Fruit fly (Drosophila melanogaster) whole organism, embryonic: ENCODE data around the gene Nt5b.

Source experiments
- Ada2b ChIP-seq: fragments of 200-800 bp; sonication (Bioruptor generic); IDR thresholded peaks from 2 replicates; pipeline ENCODE4 v1.3.6; 2022; ENCODE audit warnings: missing biosample characterization, missing genetic modification characterization
- BEAF-32 ChIP-seq: fragments of 200-800 bp; sonication (Bioruptor generic); optimal IDR thresholded peaks from 3 replicates; lab custom pipeline; 2017; ENCODE audit warnings: missing biosample characterization, missing genetic modification characterization, mild to moderate bottlenecking, moderate library complexity, missing genetic modification reagents
- Blimp-1 ChIP-seq: fragments of 200-800 bp; sonication (Bioruptor generic); optimal IDR thresholded peaks from 3 replicates; lab custom pipeline; 2018; ENCODE audit warnings: missing biosample characterization, missing genetic modification characterization, mild to moderate bottlenecking, moderate library complexity, missing genetic modification reagents
- BtbVII ChIP-seq: fragments of 200-800 bp; sonication (Bioruptor generic); optimal IDR thresholded peaks from 3 replicates; lab custom pipeline; 2017; ENCODE audit warnings: missing biosample characterization, mild to moderate bottlenecking, missing genetic modification characterization
- CG10543 ChIP-seq: fragments of 200-800 bp; sonication (Bioruptor generic); optimal IDR thresholded peaks from 3 replicates; lab custom pipeline; 2017; ENCODE audit warnings: missing biosample characterization, mild to moderate bottlenecking, missing genetic modification characterization, moderate library complexity
- CG10979 ChIP-seq: fragments of 200-800 bp; sonication (Bioruptor generic); optimal IDR thresholded peaks from 2 replicates; lab custom pipeline; 2018; ENCODE audit warnings: missing biosample characterization, mild to moderate bottlenecking, missing genetic modification characterization, moderate library complexity
- CG11560 ChIP-seq: fragments of 200-800 bp; sonication (Bioruptor generic); IDR thresholded peaks from 3 replicates; pipeline ENCODE4 v1.3.6; 2022; ENCODE audit warnings: missing biosample characterization, missing genetic modification characterization
- CG12299 ChIP-seq: fragments of 200-800 bp; sonication (Bioruptor generic); optimal IDR thresholded peaks from 2 replicates; lab custom pipeline; 2018; ENCODE audit warnings: missing biosample characterization, mild to moderate bottlenecking, missing genetic modification characterization
- CG13624 ChIP-seq: fragments of 200-800 bp; sonication (Bioruptor generic); optimal IDR thresholded peaks from 2 replicates; lab custom pipeline; 2016; ENCODE audit warnings: missing biosample characterization, missing genetic modification characterization
- CG1647 ChIP-seq: fragments of 200-800 bp; sonication (Bioruptor generic); optimal IDR thresholded peaks from 3 replicates; lab custom pipeline; 2016; ENCODE audit warnings: missing biosample characterization, missing genetic modification characterization
- CG18262 ChIP-seq: fragments of 200-800 bp; optimal IDR thresholded peaks from 3 replicates; lab custom pipeline; 2019; ENCODE audit warnings: missing biosample characterization, mild to moderate bottlenecking, missing genetic modification characterization, moderate library complexity
- CG18764 ChIP-seq: fragments of 200-800 bp; sonication (Bioruptor generic); optimal IDR thresholded peaks from 3 replicates; lab custom pipeline; 2016; ENCODE audit warnings: missing biosample characterization, missing genetic modification characterization
- CG2678 ChIP-seq: fragments of 200-800 bp; sonication (Bioruptor generic); optimal IDR thresholded peaks from 3 replicates; lab custom pipeline; 2019; ENCODE audit warnings: missing biosample characterization, mild to moderate bottlenecking, missing genetic modification characterization, moderate library complexity
- CG34376 ChIP-seq: fragments of 200-800 bp; sonication (Bioruptor generic); optimal IDR thresholded peaks from 2 replicates; lab custom pipeline; 2018; ENCODE audit warnings: missing biosample characterization, mild to moderate bottlenecking, missing genetic modification characterization
- CG4360 ChIP-seq: fragments of 200-800 bp; sonication (Bioruptor generic); IDR thresholded peaks from 2 replicates; pipeline ENCODE4 v1.3.6; 2022; ENCODE audit warnings: missing biosample characterization, missing genetic modification characterization
- CG43689 ChIP-seq: fragments of 200-800 bp; sonication (Bioruptor generic); IDR thresholded peaks from 2 replicates; pipeline ENCODE4 v1.3.6; 2022; ENCODE audit warnings: missing biosample characterization, missing genetic modification characterization
- CG4424 ChIP-seq: fragments of 200-800 bp; sonication (Bioruptor generic); optimal IDR thresholded peaks from 3 replicates; lab custom pipeline; 2016; ENCODE audit warnings: missing biosample characterization, missing genetic modification characterization
- CG6689 ChIP-seq: fragments of 200-800 bp; sonication (Bioruptor generic); IDR thresholded peaks from 2 replicates; pipeline ENCODE4 v1.3.6; 2022; ENCODE audit warnings: missing biosample characterization, missing genetic modification characterization
- CG6813 ChIP-seq: fragments of 200-800 bp; sonication (Bioruptor generic); optimal IDR thresholded peaks from 2 replicates; lab custom pipeline; 2017; ENCODE audit warnings: missing biosample characterization, missing genetic modification characterization, mild to moderate bottlenecking, moderate library complexity, missing genetic modification reagents
- CG6854 ChIP-seq: fragments of 200-800 bp; sonication (Bioruptor generic); optimal IDR thresholded peaks from 3 replicates; lab custom pipeline; 2017; ENCODE audit warnings: missing biosample characterization, mild to moderate bottlenecking, missing genetic modification characterization
- CG9727 ChIP-seq: fragments of 200-800 bp; sonication (Bioruptor generic); optimal IDR thresholded peaks from 3 replicates; lab custom pipeline; 2017; ENCODE audit warnings: missing biosample characterization, mild to moderate bottlenecking, missing genetic modification characterization
- Dip3 ChIP-seq: fragments of 200-800 bp; sonication (Bioruptor generic); optimal IDR thresholded peaks from 3 replicates; lab custom pipeline; 2016; ENCODE audit warnings: missing biosample characterization, missing genetic modification characterization
- Jarid2 ChIP-seq: fragments of 200-800 bp; sonication (Bioruptor generic); optimal IDR thresholded peaks from 3 replicates; lab custom pipeline; 2017; ENCODE audit warnings: mild to moderate bottlenecking, missing biosample characterization, missing genetic modification reagents, missing genetic modification characterization
- MESR4 ChIP-seq: fragments of 200-800 bp; sonication (Bioruptor generic); optimal IDR thresholded peaks from 2 replicates; lab custom pipeline; 2018; ENCODE audit warnings: missing biosample characterization, mild to moderate bottlenecking, missing genetic modification characterization, moderate library complexity
- Med ChIP-seq: fragments of 200-800 bp; sonication (Bioruptor generic); peaks from one replicate; lab custom pipeline; 2016; ENCODE audit warnings: missing biosample characterization, missing genetic modification characterization, mild to moderate bottlenecking, inconsistent platforms, moderate library complexity
- NC2β ChIP-seq: fragments of 200-800 bp; sonication (Bioruptor generic); optimal IDR thresholded peaks from 2 replicates; lab custom pipeline; 2016; ENCODE audit warnings: missing biosample characterization, missing genetic modification characterization
- Ptx1 ChIP-seq: fragments of 200-800 bp; sonication (Bioruptor generic); IDR thresholded peaks from 2 replicates; pipeline ENCODE4 v1.3.6; 2022; ENCODE audit warnings: missing biosample characterization, missing genetic modification characterization
- Vsx1 ChIP-seq: fragments of 200-800 bp; sonication (Bioruptor generic); optimal IDR thresholded peaks from 2 replicates; lab custom pipeline; 2017; ENCODE audit warnings: missing biosample characterization, mild to moderate bottlenecking, missing genetic modification characterization, missing genetic modification reagents
- br ChIP-seq: fragments of >200 bp; optimal IDR thresholded peaks from 2 replicates; lab custom pipeline; 2017
- cg ChIP-seq: fragments of 200-800 bp; sonication (Bioruptor generic); optimal IDR thresholded peaks from 3 replicates; lab custom pipeline; 2019; ENCODE audit warnings: missing biosample characterization, mild to moderate bottlenecking, missing genetic modification characterization, moderate library complexity
- dmrt99B ChIP-seq: fragments of 200-800 bp; sonication (Bioruptor generic); optimal IDR thresholded peaks from 2 replicates; lab custom pipeline; 2018; ENCODE audit warnings: missing biosample characterization, mild to moderate bottlenecking, missing genetic modification characterization, moderate library complexity
- exex ChIP-seq: fragments of 200-800 bp; sonication (Bioruptor generic); optimal IDR thresholded peaks from 4 replicates; lab custom pipeline; 2018; ENCODE audit warnings: missing biosample characterization, mild to moderate bottlenecking, missing genetic modification characterization, moderate library complexity
- ftz-f1 ChIP-seq: fragments of 200-800 bp; sonication (Bioruptor generic); optimal IDR thresholded peaks from 2 replicates; lab custom pipeline; 2016; ENCODE audit warnings: missing biosample characterization, missing genetic modification characterization
- gem ChIP-seq: fragments of 200-800 bp; sonication (Bioruptor generic); optimal IDR thresholded peaks from 2 replicates; lab custom pipeline; 2019; ENCODE audit warnings: missing biosample characterization, mild to moderate bottlenecking, missing genetic modification characterization, moderate library complexity
- h ChIP-seq: fragments of >200 bp; optimal IDR thresholded peaks from 2 replicates; lab custom pipeline; 2017
- ken ChIP-seq: fragments of 200-800 bp; sonication (Bioruptor generic); IDR thresholded peaks from 3 replicates; pipeline ENCODE4 v1.3.6; 2022; ENCODE audit warnings: missing biosample characterization, missing genetic modification characterization
- knrl ChIP-seq: fragments of 200-800 bp; sonication (Bioruptor generic); IDR thresholded peaks from 3 replicates; pipeline ENCODE4 v1.3.6; 2022; ENCODE audit warnings: missing biosample characterization, missing genetic modification characterization; ENCODE audit not compliant: partially characterized antibody
- maf-S ChIP-seq: fragments of 200-800 bp; sonication (Bioruptor generic); optimal IDR thresholded peaks from 2 replicates; lab custom pipeline; 2016; ENCODE audit warnings: missing biosample characterization, missing genetic modification characterization
- mirr ChIP-seq: fragments of 200-800 bp; sonication (Bioruptor generic); optimal IDR thresholded peaks from 3 replicates; lab custom pipeline; 2018; ENCODE audit warnings: missing biosample characterization, mild to moderate bottlenecking, missing genetic modification characterization
- onecut ChIP-seq: fragments of 200-800 bp; sonication (Bioruptor generic); IDR thresholded peaks from 2 replicates; pipeline ENCODE4 v1.3.6; 2022; ENCODE audit warnings: missing biosample characterization, missing genetic modification characterization
- pan ChIP-seq, 4 experiments: fragments of >200 bp in 3 of 4; fragments of 200-800 bp in 1 of 4; sonication (Bioruptor generic) in 1 of 4; optimal IDR thresholded peaks in 3 of 4; IDR thresholded peaks in 1 of 4; 2 replicates each; pipeline versions ENCODE4 v1.3.6 to Lab custom; 2017 to 2022; ENCODE audit warnings: missing biosample characterization in 2 of 4, missing genetic modification characterization in 2 of 4, mixed read lengths in 1 of 4
- peb ChIP-seq: fragments of 200-800 bp; sonication (Bioruptor generic); IDR thresholded peaks from 2 replicates; pipeline ENCODE4 v1.3.6; 2022; ENCODE audit warnings: missing biosample characterization, missing genetic modification characterization
- slbo ChIP-seq: fragments of 200-800 bp; sonication (Bioruptor generic); IDR thresholded peaks from 2 replicates; pipeline ENCODE4 v1.3.6; 2022; ENCODE audit warnings: missing biosample characterization, missing genetic modification characterization
- sug ChIP-seq: fragments of 200-800 bp; optimal IDR thresholded peaks from 2 replicates; lab custom pipeline; 2019; ENCODE audit warnings: missing biosample characterization, mild to moderate bottlenecking, missing genetic modification characterization, moderate library complexity
- tgo ChIP-seq: fragments of 200-800 bp; sonication (Bioruptor generic); IDR thresholded peaks from 3 replicates; pipeline ENCODE4 v1.3.6; 2022; ENCODE audit warnings: missing biosample characterization, missing genetic modification characterization
- tio ChIP-seq: fragments of 200-800 bp; sonication (Bioruptor generic); optimal IDR thresholded peaks from 2 replicates; lab custom pipeline; 2017; ENCODE audit warnings: missing biosample characterization, missing genetic modification characterization, inconsistent platforms
- vnd ChIP-seq: fragments of 200-800 bp; sonication (Bioruptor generic); IDR thresholded peaks from 3 replicates; pipeline ENCODE4 v1.3.6; 2022; ENCODE audit warnings: missing biosample characterization, missing genetic modification characterization; ENCODE audit not compliant: partially characterized antibody

Nt5b gene

DNA sequence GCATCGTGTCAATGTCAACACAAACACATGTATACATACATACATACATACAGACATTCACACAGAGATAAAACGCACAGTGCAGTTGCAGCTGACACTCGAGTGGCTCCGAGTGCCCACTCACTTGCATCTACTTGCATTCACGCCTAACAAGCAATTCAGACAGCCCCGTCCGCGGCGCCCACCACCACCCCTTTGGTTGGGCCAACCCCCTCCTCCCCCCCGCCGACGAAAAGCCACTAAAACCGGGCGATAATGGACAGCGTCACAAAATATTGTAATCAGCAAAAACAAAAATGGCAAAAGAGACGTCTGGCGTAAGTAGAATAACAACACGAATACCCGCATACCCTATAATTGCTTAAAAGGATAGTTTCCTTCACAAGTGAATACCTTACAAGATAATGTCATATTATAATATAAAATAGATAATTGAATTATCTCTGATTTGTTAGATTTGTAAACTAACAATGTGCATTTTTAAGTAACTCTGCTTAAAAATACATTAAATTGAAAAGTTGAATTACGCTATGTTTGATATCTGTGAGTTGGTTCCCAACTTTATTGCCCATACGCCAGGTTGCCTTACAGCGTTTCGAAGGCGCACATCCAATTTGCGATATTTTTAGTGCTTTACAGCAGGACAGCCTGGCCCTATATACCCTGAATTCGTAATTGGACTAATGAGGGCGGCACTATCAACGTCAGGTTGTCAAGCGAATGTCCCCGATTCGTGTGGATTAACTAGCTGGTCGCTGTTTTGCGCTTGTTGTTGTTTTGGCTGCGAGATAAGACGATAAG lies 3.2 kb downstream of the Nt5b start (continued):
- TF ChIP-seq dmrt99B (tag; lab: Kevin White, UChicago) (no peak), ftz-f1 (peak; percentile 3), mirr (GFP tag; lab: Kevin White, UChicago) (peak; percentile 71), CG10543 (GFP tag; lab: Kevin White, UChicago) (peak; percentile 12), CG11560 (tag; lab: Robert Waterston, UW) (no peak), CG4360 (GFP tag; lab: Robert Waterston, UW) (peak; percentile 31; the same call in 1 of the 2 replicates), sug (tag; lab: Kevin White, UChicago) (peak; percentile 41), slbo (GFP tag; lab: Robert Waterston, UW) (peak; percentile 22; the same call in 1 of the 2 replicates), exex (tag; lab: Kevin White, UChicago) (peak; percentile 57), cg (peak; percentile 2), Med (GFP tag; lab: Kevin White, UChicago) (peak; percentile 75), gem (tag; lab: Kevin White, UChicago) (peak; percentile 9), CG9727 (GFP tag; lab: Kevin White, UChicago) (peak; percentile 22), pan (optimal IDR thresholded peaks at IDR 0.05; lab: Kevin White, UChicago) (no peak), pan (GFP tag; optimal IDR thresholded peaks at IDR 0.05 in 1 of 2, IDR thresholded peaks at IDR 0.05 in 1 of 2) (no peak), h (no peak), peb (GFP tag; lab: Robert Waterston, UW) (no peak), CG34376 (GFP tag; lab: Kevin White, UChicago) (peak; percentile 59), CG2678 (tag; lab: Kevin White, UChicago) (peak; percentile 20)

DNA sequence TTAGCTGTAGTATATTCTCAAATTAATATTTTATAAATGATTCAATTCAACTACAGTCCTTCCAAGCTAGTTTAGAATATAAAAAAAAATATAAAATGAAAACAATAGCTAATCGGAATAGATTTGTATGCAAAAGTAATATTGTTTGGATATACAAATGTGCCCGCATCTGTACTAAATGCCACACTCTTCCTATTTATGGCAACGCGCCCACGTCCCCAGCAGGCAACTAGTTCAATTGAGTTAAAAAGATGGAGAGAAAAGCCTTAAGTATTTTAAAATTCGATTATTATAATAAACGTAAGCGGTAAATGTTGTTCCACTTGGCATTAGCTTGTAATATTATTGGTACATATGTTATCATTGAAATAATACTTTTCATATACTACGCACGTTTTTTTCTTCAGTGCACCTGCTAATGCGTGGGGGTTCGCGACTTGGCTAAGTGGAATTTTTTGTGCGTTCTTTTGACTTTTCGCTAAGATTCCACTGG lies 4.3 kb downstream of the Nt5b start:
- TF ChIP-seq maf-S (GFP tag; lab: Kevin White, UChicago) (no peak), onecut (GFP tag; lab: Robert Waterston, UW) (0 out of 2 replicates have a peak, but pooled peaks have one; percentile 4), br (lab: Kevin White, UChicago) (no peak), dmrt99B (tag; lab: Kevin White, UChicago) (peak; percentile 88), CG1647 (peak; percentile 25), CG18262 (tag; lab: Kevin White, UChicago) (peak; percentile 81), CG12299 (tag; lab: Kevin White, UChicago) (no peak), CG13624 (GFP tag; lab: Kevin White, UChicago) (peak; percentile 49), CG34376 (GFP tag; lab: Kevin White, UChicago) (no peak), vnd (GFP tag; lab: Robert Waterston, UW) (no peak), Dip3 (GFP tag; lab: Kevin White, UChicago) (peak; percentile 15), Ada2b (GFP tag; lab: Robert Waterston, UW) (0 out of 2 replicates have a peak, but pooled peaks have one; percentile 23), CG10979 (tag; lab: Kevin White, UChicago) (peak; percentile 78), CG6854 (GFP tag; lab: Kevin White, UChicago) (peak; percentile 40), CG43689 (GFP tag; lab: Robert Waterston, UW) (peak; percentile 40; the same call in 1 of the 2 replicates), BtbVII (peak; percentile 35), MESR4 (no peak), CG6813 (peak; percentile 24), CG6689 (GFP tag; lab: Robert Waterston, UW) (peak; percentile 57), tgo (GFP tag; lab: Robert Waterston, UW) (peak; percentile 42; the same call in 2 of the 3 replicates), tio (GFP tag; lab: Kevin White, UChicago) (peak; percentile 88), Vsx1 (peak; percentile 64), BEAF-32 (GFP tag; lab: Kevin White, UChicago) (no peak), ken (no peak; the same call in 2 of the 3 replicates), knrl (GFP tag; lab: Robert Waterston, UW) (no peak), Blimp-1 (peak; percentile 60), NC2β (GFP tag; lab: Kevin White, UChicago) (no peak), CG4424 (peak; percentile 77), Ptx1 (GFP tag; lab: Robert Waterston, UW) (peak; percentile 64), Jarid2 (GFP tag; lab: Kevin White, UChicago) (peak; percentile 40), CG18764 (GFP tag; lab: Kevin White, UChicago) (no peak)
